Fruit fly (Drosophila melanogaster) whole organism, adult: ENCODE results near the gene hng3.

Experiments used
- CG11617 ChIP-seq: fragments of 200-800 bp; sonication (Bioruptor generic); optimal IDR thresholded peaks from 2 replicates; lab custom pipeline; 2017; ENCODE audit warnings: mild to moderate bottlenecking, missing biosample characterization, missing genetic modification reagents, missing genetic modification characterization
- CG12768 ChIP-seq: fragments of 200-800 bp; sonication (Bioruptor generic); optimal IDR thresholded peaks from 2 replicates; lab custom pipeline; 2017; ENCODE audit warnings: missing biosample characterization, missing genetic modification characterization, mild to moderate bottlenecking, moderate library complexity, missing genetic modification reagents
- CG14711 ChIP-seq: fragments of 200-800 bp; sonication (Bioruptor generic); optimal IDR thresholded peaks from 2 replicates; lab custom pipeline; 2018; ENCODE audit warnings: missing biosample characterization, mild to moderate bottlenecking, missing genetic modification characterization, moderate library complexity
- CG1620 ChIP-seq: fragments of 200-800 bp; sonication (Bioruptor generic); optimal IDR thresholded peaks from 2 replicates; lab custom pipeline; 2016; ENCODE audit warnings: missing biosample characterization, missing genetic modification characterization
- CG33017 ChIP-seq: fragments of 200-800 bp; sonication (Bioruptor generic); optimal IDR thresholded peaks from 2 replicates; lab custom pipeline; 2018; ENCODE audit warnings: missing biosample characterization, mild to moderate bottlenecking, missing genetic modification characterization, moderate library complexity
- CG5204 ChIP-seq: fragments of 200-800 bp; sonication (Bioruptor generic); optimal IDR thresholded peaks from 2 replicates; lab custom pipeline; 2016; ENCODE audit warnings: missing biosample characterization, missing genetic modification characterization
- CG7045 ChIP-seq: fragments of 200-800 bp; sonication (Bioruptor generic); optimal IDR thresholded peaks from 2 replicates; lab custom pipeline; 2017; ENCODE audit warnings: missing biosample characterization, mild to moderate bottlenecking, missing genetic modification characterization
- CG7101 ChIP-seq: fragments of 200-800 bp; sonication (Bioruptor generic); optimal IDR thresholded peaks from 2 replicates; lab custom pipeline; 2018; ENCODE audit warnings: missing biosample characterization, mild to moderate bottlenecking, missing genetic modification characterization, moderate library complexity
- Clk ChIP-seq: fragments of 200-800 bp; sonication (Bioruptor generic); optimal IDR thresholded peaks from 2 replicates; lab custom pipeline; 2017; ENCODE audit warnings: missing biosample characterization, missing genetic modification characterization
- Crg-1 ChIP-seq: fragments of 200-800 bp; sonication (Bioruptor generic); optimal IDR thresholded peaks from 2 replicates; lab custom pipeline; 2016; ENCODE audit warnings: missing biosample characterization, missing genetic modification characterization
- Hr96 ChIP-seq: fragments of 200-800 bp; sonication (Bioruptor generic); optimal IDR thresholded peaks from 2 replicates; lab custom pipeline; 2016; ENCODE audit warnings: missing biosample characterization, missing genetic modification characterization
- Mnt ChIP-seq: fragments of 200-800 bp; sonication (Bioruptor generic); optimal IDR thresholded peaks from 2 replicates; lab custom pipeline; 2016; ENCODE audit warnings: missing biosample characterization, mild to moderate bottlenecking, missing genetic modification characterization
- bab1 ChIP-seq: fragments of 200-800 bp; sonication (Bioruptor generic); optimal IDR thresholded peaks from 3 replicates; lab custom pipeline; 2019; ENCODE audit warnings: missing biosample characterization, mild to moderate bottlenecking, missing genetic modification characterization, moderate library complexity
- cic ChIP-seq: fragments of 200-800 bp; sonication (Bioruptor generic); optimal IDR thresholded peaks from 2 replicates; lab custom pipeline; 2017; ENCODE audit warnings: missing biosample characterization, mild to moderate bottlenecking, missing genetic modification characterization, moderate library complexity
- cnc ChIP-seq, 2 experiments: fragments of >200 bp; optimal IDR thresholded peaks; 2 replicates each; lab custom pipeline; 2017
- kay ChIP-seq: fragments of 200-800 bp; sonication (Bioruptor generic); peaks from one replicate; lab custom pipeline; 2016; ENCODE audit warnings: missing biosample characterization, missing genetic modification characterization, borderline replicate concordance
- ovo ChIP-seq: fragments of 200-800 bp; sonication (Bioruptor generic); optimal IDR thresholded peaks from 2 replicates; lab custom pipeline; 2016; ENCODE audit warnings: missing biosample characterization, missing genetic modification characterization
- pad ChIP-seq: fragments of 200-800 bp; sonication (Bioruptor generic); optimal IDR thresholded peaks from 3 replicates; lab custom pipeline; 2017; ENCODE audit warnings: missing biosample characterization, missing genetic modification characterization, mild to moderate bottlenecking, moderate library complexity, missing genetic modification reagents
- tj ChIP-seq: fragments of 200-800 bp; sonication (Bioruptor generic); optimal IDR thresholded peaks from 3 replicates; lab custom pipeline; 2017; ENCODE audit warnings: missing biosample characterization, mild to moderate bottlenecking, missing genetic modification characterization, moderate library complexity
- toe ChIP-seq: fragments of 200-800 bp; sonication (Bioruptor generic); optimal IDR thresholded peaks from 2 replicates; lab custom pipeline; 2016; ENCODE audit warnings: missing biosample characterization, missing genetic modification characterization

The hng3 gene

dm6 chr3L:786835-787234, 31.5 kb upstream of the hng3 start:
- TF ChIP-seq CG7101 (tag; lab: Kevin White, UChicago), result no peak
- no peak for TF ChIP-seq Mnt (GFP tag; lab: Kevin White, UChicago)
- no peak for TF ChIP-seq Clk (GFP tag; lab: Kevin White, UChicago)
- TF ChIP-seq toe (GFP tag; lab: Kevin White, UChicago), result no peak
- no peak for TF ChIP-seq kay (GFP tag; lab: Kevin White, UChicago)
- no peak for TF ChIP-seq CG11617 (GFP tag; lab: Kevin White, UChicago)
- no peak for TF ChIP-seq pad (GFP tag; lab: Kevin White, UChicago)
- no peak for TF ChIP-seq cic (GFP tag; lab: Kevin White, UChicago)
- TF ChIP-seq CG5204 (GFP tag; lab: Kevin White, UChicago), result no peak
- TF ChIP-seq cnc (optimal IDR thresholded peaks at IDR 0.05; lab: Kevin White, UChicago), result no peak
- no peak for TF ChIP-seq CG7045 (GFP tag; lab: Kevin White, UChicago)
- TF ChIP-seq bab1, result no peak
- TF ChIP-seq Hr96 (GFP tag; lab: Kevin White, UChicago), result no peak
- TF ChIP-seq ovo (GFP tag; lab: Kevin White, UChicago), result no peak
- no peak for TF ChIP-seq CG33017 (tag; lab: Kevin White, UChicago)
- TF ChIP-seq CG14711 (tag; lab: Kevin White, UChicago), result no peak
- no peak for TF ChIP-seq Crg-1 (GFP tag; lab: Kevin White, UChicago)
- no peak for TF ChIP-seq tj (GFP tag; lab: Kevin White, UChicago)
- no peak for TF ChIP-seq CG12768 (GFP tag; lab: Kevin White, UChicago)
- no peak for TF ChIP-seq CG1620 (GFP tag; lab: Kevin White, UChicago)

- TF ChIP-seq toe (GFP tag; lab: Kevin White, UChicago) (no peak), Clk (GFP tag; lab: Kevin White, UChicago) (no peak), cic (GFP tag; lab: Kevin White, UChicago) (no peak), CG5204 (GFP tag; lab: Kevin White, UChicago) (no peak), CG14711 (tag; lab: Kevin White, UChicago) (no peak), kay (GFP tag; lab: Kevin White, UChicago) (no peak), bab1 (no peak), CG11617 (GFP tag; lab: Kevin White, UChicago) (no peak), CG12768 (GFP tag; lab: Kevin White, UChicago) (no peak)
These were observed 30.6 kb upstream of the hng3 start for dm6 chr3L:785726-786351.

dm6 chr3L:784111-784960, 29.0 kb upstream of the hng3 start:
- TF ChIP-seq CG14711 (tag; lab: Kevin White, UChicago), result peak; percentile 79
- no peak for TF ChIP-seq cnc (optimal IDR thresholded peaks at IDR 0.05; lab: Kevin White, UChicago)
- TF ChIP-seq cic (GFP tag; lab: Kevin White, UChicago), result peak; percentile 67
- peak; percentile 53 for TF ChIP-seq tj (GFP tag; lab: Kevin White, UChicago)
- peak; percentile 62 for TF ChIP-seq CG1620 (GFP tag; lab: Kevin White, UChicago)
- TF ChIP-seq pad (GFP tag; lab: Kevin White, UChicago), result peak; percentile 65
- TF ChIP-seq CG33017 (tag; lab: Kevin White, UChicago), result peak; percentile 94
- TF ChIP-seq CG7101 (tag; lab: Kevin White, UChicago), result peak; percentile 90
- peak; percentile 92 for TF ChIP-seq CG7045 (GFP tag; lab: Kevin White, UChicago)
- peak; percentile 58 for TF ChIP-seq ovo (GFP tag; lab: Kevin White, UChicago)
- no peak for TF ChIP-seq bab1
- peak; percentile 37 for TF ChIP-seq kay (GFP tag; lab: Kevin White, UChicago)
- TF ChIP-seq Hr96 (GFP tag; lab: Kevin White, UChicago), result peak; percentile 76
- peak; percentile 64 for TF ChIP-seq Crg-1 (GFP tag; lab: Kevin White, UChicago)
- peak; percentile 89 for TF ChIP-seq CG11617 (GFP tag; lab: Kevin White, UChicago)
- peak; percentile 91 for TF ChIP-seq CG5204 (GFP tag; lab: Kevin White, UChicago)
- TF ChIP-seq Clk (GFP tag; lab: Kevin White, UChicago), result peak; percentile 93
- TF ChIP-seq CG12768 (GFP tag; lab: Kevin White, UChicago), result peak; percentile 97
- peak; percentile 82 for TF ChIP-seq Mnt (GFP tag; lab: Kevin White, UChicago)
- TF ChIP-seq toe (GFP tag; lab: Kevin White, UChicago), result peak; percentile 71

dm6 chr3L:782937-783336, 27.6 kb upstream of the hng3 start:
- TF ChIP-seq CG33017 (tag; lab: Kevin White, UChicago), result no peak
- no peak for TF ChIP-seq Crg-1 (GFP tag; lab: Kevin White, UChicago)
- TF ChIP-seq toe (GFP tag; lab: Kevin White, UChicago), result no peak
- no peak for TF ChIP-seq Mnt (GFP tag; lab: Kevin White, UChicago)
- no peak for TF ChIP-seq kay (GFP tag; lab: Kevin White, UChicago)
- no peak for TF ChIP-seq Hr96 (GFP tag; lab: Kevin White, UChicago)
- no peak for TF ChIP-seq CG14711 (tag; lab: Kevin White, UChicago)
- TF ChIP-seq CG7101 (tag; lab: Kevin White, UChicago), result no peak
- no peak for TF ChIP-seq CG1620 (GFP tag; lab: Kevin White, UChicago)
- no peak for TF ChIP-seq cic (GFP tag; lab: Kevin White, UChicago)
- no peak for TF ChIP-seq pad (GFP tag; lab: Kevin White, UChicago)
- no peak for TF ChIP-seq CG5204 (GFP tag; lab: Kevin White, UChicago)
- TF ChIP-seq CG12768 (GFP tag; lab: Kevin White, UChicago), result no peak
- TF ChIP-seq CG11617 (GFP tag; lab: Kevin White, UChicago), result no peak
